Fruit fly (Drosophila melanogaster) whole organism, prepupa: ENCODE data around the gene CG9932.

Source experiments
- Blimp-1 ChIP-seq: fragments of 200-800 bp; sonication (Bioruptor generic); optimal IDR thresholded peaks from 3 replicates; lab custom pipeline; 2017; ENCODE audit warnings: missing biosample characterization, missing genetic modification characterization, mild to moderate bottlenecking, moderate library complexity, missing genetic modification reagents
- CG10631 ChIP-seq: fragments of 200-800 bp; sonication (Bioruptor generic); optimal IDR thresholded peaks from 2 replicates; lab custom pipeline; 2016; ENCODE audit warnings: missing biosample characterization, missing genetic modification characterization
- CG11762 ChIP-seq: fragments of 200-800 bp; sonication (Bioruptor generic); optimal IDR thresholded peaks from 3 replicates; lab custom pipeline; 2016; ENCODE audit warnings: missing biosample characterization, missing genetic modification characterization; ENCODE audit not compliant: insufficient read depth
- CG11902 ChIP-seq: fragments of 200-800 bp; sonication (Bioruptor generic); optimal IDR thresholded peaks from 3 replicates; lab custom pipeline; 2016; ENCODE audit warnings: missing biosample characterization, missing genetic modification characterization
- CG16779 ChIP-seq: fragments of 200-800 bp; sonication (Bioruptor generic); optimal IDR thresholded peaks from 3 replicates; lab custom pipeline; 2017; ENCODE audit warnings: missing biosample characterization, mild to moderate bottlenecking, missing genetic modification characterization
- CG3032 ChIP-seq: fragments of 200-800 bp; optimal IDR thresholded peaks from 2 replicates; lab custom pipeline; 2019; ENCODE audit warnings: missing biosample characterization, mild to moderate bottlenecking, missing genetic modification characterization, moderate library complexity
- CG31627 ChIP-seq: fragments of 200-800 bp; sonication (Bioruptor generic); optimal IDR thresholded peaks from 3 replicates; lab custom pipeline; 2016; ENCODE audit warnings: missing biosample characterization, missing genetic modification characterization
- CG32006 ChIP-seq: fragments of 200-800 bp; sonication (Bioruptor generic); optimal IDR thresholded peaks from 3 replicates; lab custom pipeline; 2017; ENCODE audit warnings: missing biosample characterization, mild to moderate bottlenecking, missing genetic modification characterization
- CG3919 ChIP-seq: fragments of 200-800 bp; sonication (Bioruptor generic); optimal IDR thresholded peaks from 3 replicates; lab custom pipeline; 2016; ENCODE audit warnings: missing biosample characterization, missing genetic modification characterization
- CG4318 ChIP-seq: fragments of 200-800 bp; sonication (Bioruptor generic); optimal IDR thresholded peaks from 3 replicates; lab custom pipeline; 2017; ENCODE audit warnings: missing biosample characterization, mild to moderate bottlenecking, missing genetic modification characterization
- CG6163 ChIP-seq: fragments of 200-800 bp; sonication (Bioruptor generic); IDR thresholded peaks from 3 replicates; pipeline ENCODE4 v1.3.6; 2022; ENCODE audit warnings: missing biosample characterization, missing genetic modification characterization
- CG6276 ChIP-seq: fragments of 200-800 bp; sonication (Bioruptor generic); optimal IDR thresholded peaks from 2 replicates; lab custom pipeline; 2017; ENCODE audit warnings: missing biosample characterization, mild to moderate bottlenecking, missing genetic modification characterization
- CG6854 ChIP-seq: fragments of 200-800 bp; sonication (Bioruptor generic); optimal IDR thresholded peaks from 2 replicates; lab custom pipeline; 2017; ENCODE audit warnings: missing biosample characterization, mild to moderate bottlenecking, missing genetic modification characterization
- CG7368 ChIP-seq: fragments of 200-800 bp; sonication (Bioruptor generic); optimal IDR thresholded peaks from 3 replicates; lab custom pipeline; 2016; ENCODE audit warnings: missing biosample characterization, missing genetic modification characterization
- CG8119 ChIP-seq: fragments of 200-800 bp; sonication (Bioruptor generic); IDR thresholded peaks from 3 replicates; pipeline ENCODE4 v1.3.6; 2022; ENCODE audit warnings: missing biosample characterization, missing genetic modification characterization
- CG8319 ChIP-seq: fragments of 200-800 bp; sonication (Bioruptor generic); optimal IDR thresholded peaks from 3 replicates; lab custom pipeline; 2016; ENCODE audit warnings: missing biosample characterization, missing genetic modification characterization
- CG8632 ChIP-seq: fragments of 200-800 bp; sonication (Bioruptor generic); optimal IDR thresholded peaks from 3 replicates; lab custom pipeline; 2016; ENCODE audit warnings: missing biosample characterization, missing genetic modification characterization
- CG9139 ChIP-seq: fragments of 200-800 bp; sonication (Bioruptor generic); optimal IDR thresholded peaks from 3 replicates; lab custom pipeline; 2017; ENCODE audit warnings: missing biosample characterization, mild to moderate bottlenecking, missing genetic modification characterization
- Eip78C ChIP-seq: fragments of 200-800 bp; sonication (Bioruptor generic); peaks from one replicate; lab custom pipeline; 2016; ENCODE audit warnings: missing biosample characterization, missing genetic modification characterization
- Eip93F ChIP-seq: fragments of 200-800 bp; sonication (Bioruptor generic); optimal IDR thresholded peaks from 2 replicates; lab custom pipeline; 2016; ENCODE audit warnings: missing biosample characterization, mild to moderate bottlenecking, missing genetic modification characterization
- Gug ChIP-seq: fragments of 200-800 bp; sonication (Bioruptor generic); IDR thresholded peaks from 2 replicates; pipeline ENCODE4 v1.3.6; 2022; ENCODE audit warnings: missing biosample characterization, missing genetic modification characterization
- Hr38 ChIP-seq: sonication (Bioruptor generic); optimal IDR thresholded peaks from 2 replicates; lab custom pipeline; 2016; ENCODE audit warnings: missing biosample characterization, missing genetic modification characterization
- Hr39 ChIP-seq: fragments of 200-800 bp; sonication (Bioruptor generic); optimal IDR thresholded peaks from 2 replicates; lab custom pipeline; 2016; ENCODE audit warnings: missing biosample characterization, missing genetic modification characterization
- Hr4 ChIP-seq: fragments of 200-800 bp; sonication (Bioruptor generic); optimal IDR thresholded peaks from 3 replicates; lab custom pipeline; 2016; ENCODE audit warnings: missing biosample characterization, missing genetic modification characterization
- Lpt ChIP-seq: fragments of 200-800 bp; sonication (Bioruptor generic); optimal IDR thresholded peaks from 3 replicates; lab custom pipeline; 2016; ENCODE audit warnings: missing biosample characterization, missing genetic modification characterization
- Met ChIP-seq: fragments of 200-800 bp; sonication (Bioruptor generic); optimal IDR thresholded peaks from 3 replicates; lab custom pipeline; 2016; ENCODE audit warnings: missing biosample characterization, missing genetic modification characterization
- OdsH ChIP-seq: fragments of 200-800 bp; sonication (Bioruptor generic); optimal IDR thresholded peaks from 3 replicates; lab custom pipeline; 2016; ENCODE audit warnings: missing biosample characterization, missing genetic modification characterization
- Smox ChIP-seq: fragments of 200-800 bp; sonication (Bioruptor generic); optimal IDR thresholded peaks from 3 replicates; lab custom pipeline; 2016; ENCODE audit warnings: missing biosample characterization, missing genetic modification characterization
- Sox102F ChIP-seq: fragments of 200-800 bp; sonication (Bioruptor generic); optimal IDR thresholded peaks from 2 replicates; lab custom pipeline; 2016; ENCODE audit warnings: missing biosample characterization, mild to moderate bottlenecking, missing genetic modification characterization
- achi ChIP-seq: fragments of 200-800 bp; sonication (Bioruptor generic); optimal IDR thresholded peaks from 3 replicates; lab custom pipeline; 2016; ENCODE audit warnings: missing biosample characterization, missing genetic modification characterization
- acj6 ChIP-seq: fragments of 200-800 bp; sonication (Bioruptor generic); optimal IDR thresholded peaks from 3 replicates; lab custom pipeline; 2016; ENCODE audit warnings: missing biosample characterization, missing genetic modification characterization
- cyc ChIP-seq: fragments of 200-800 bp; sonication (Bioruptor generic); optimal IDR thresholded peaks from 3 replicates; lab custom pipeline; 2016; ENCODE audit warnings: missing biosample characterization, missing genetic modification characterization
- dac ChIP-seq: fragments of 200-800 bp; sonication (Bioruptor generic); optimal IDR thresholded peaks from 2 replicates; lab custom pipeline; 2017; ENCODE audit warnings: missing biosample characterization, mild to moderate bottlenecking, missing genetic modification characterization
- eg ChIP-seq: fragments of 200-800 bp; sonication (Bioruptor generic); IDR thresholded peaks from 3 replicates; pipeline ENCODE4 v1.3.6; 2022; ENCODE audit warnings: missing biosample characterization, missing genetic modification characterization
- esn ChIP-seq: fragments of 200-800 bp; sonication (Bioruptor generic); optimal IDR thresholded peaks from 2 replicates; lab custom pipeline; 2016; ENCODE audit warnings: missing biosample characterization, mild to moderate bottlenecking, missing genetic modification characterization, moderate library complexity
- fd85E ChIP-seq: fragments of 200-800 bp; sonication (Bioruptor generic); optimal IDR thresholded peaks from 3 replicates; lab custom pipeline; 2016; ENCODE audit warnings: missing biosample characterization, missing genetic modification characterization
- fkh ChIP-seq: fragments of 200-800 bp; sonication (Bioruptor generic); optimal IDR thresholded peaks from 3 replicates; lab custom pipeline; 2017; ENCODE audit warnings: missing biosample characterization, mild to moderate bottlenecking, missing genetic modification characterization, moderate library complexity
- lz ChIP-seq: fragments of 200-800 bp; sonication (Bioruptor generic); optimal IDR thresholded peaks from 3 replicates; lab custom pipeline; 2016; ENCODE audit warnings: missing biosample characterization, missing genetic modification characterization
- net ChIP-seq: fragments of 200-800 bp; sonication (Bioruptor generic); optimal IDR thresholded peaks from 3 replicates; lab custom pipeline; 2016; ENCODE audit warnings: missing biosample characterization, missing genetic modification characterization
- pdm3 ChIP-seq: fragments of 200-800 bp; sonication (Bioruptor generic); optimal IDR thresholded peaks from 3 replicates; lab custom pipeline; 2016; ENCODE audit warnings: missing biosample characterization, missing genetic modification characterization
- ss ChIP-seq, 2 experiments: fragments of 200-800 bp; sonication (Bioruptor generic); optimal IDR thresholded peaks; 2 replicates in 1 of 2; 3 replicates in 1 of 2; lab custom pipeline; 2017 to 2018; ENCODE audit warnings: mild to moderate bottlenecking in 2 of 2, missing biosample characterization in 2 of 2, missing genetic modification characterization in 2 of 2, moderate library complexity in 1 of 2
- svp ChIP-seq: fragments of 200-800 bp; sonication (Bioruptor generic); peaks from one replicate; lab custom pipeline; 2016; ENCODE audit warnings: missing biosample characterization, missing genetic modification characterization

CG9932 gene

dm6 chr2L:13060037-13060537, at the start of gene CG9932 (continued):
- TF ChIP-seq CG3919 (GFP tag; lab: Kevin White, UChicago): peak; percentile 65
- TF ChIP-seq dac: no peak
- TF ChIP-seq CG4318: no peak
- peak; percentile 56; the same call in 2 of the 3 replicates for TF ChIP-seq eg (GFP tag; lab: Robert Waterston, UW)

dm6 chr2L:13106507-13106906, 46.6 kb upstream of the CG9932 start, which contains the start of gene Ttc30:
Gene Ttc30 (plus strand): TSS chr2L:13106807.
- no peak for TF ChIP-seq lz (GFP tag; lab: Kevin White, UChicago)
- no peak for TF ChIP-seq Hr39 (GFP tag; lab: Kevin White, UChicago)
- no peak for TF ChIP-seq CG8119 (GFP tag; lab: Robert Waterston, UW)
- no peak for TF ChIP-seq net (GFP tag; lab: Kevin White, UChicago)
- TF ChIP-seq eg (GFP tag; lab: Robert Waterston, UW): no peak
- TF ChIP-seq CG8319 (GFP tag; lab: Kevin White, UChicago): no peak

dm6 chr2L:13104800-13105199, 44.9 kb upstream of the CG9932 start:
- 0 out of 3 replicates have a peak, but pooled peaks have one; percentile 12 for TF ChIP-seq CG6163 (GFP tag; lab: Robert Waterston, UW)
- no peak for TF ChIP-seq CG3032 (tag; lab: Kevin White, UChicago)
- TF ChIP-seq Gug (GFP tag; lab: Robert Waterston, UW): no peak
- no peak for TF ChIP-seq Lpt (GFP tag; lab: Kevin White, UChicago)
- TF ChIP-seq CG3919 (GFP tag; lab: Kevin White, UChicago): no peak
- no peak for TF ChIP-seq net (GFP tag; lab: Kevin White, UChicago)
- TF ChIP-seq CG8632: no peak
- TF ChIP-seq Hr38 (GFP tag; lab: Kevin White, UChicago): no peak
- TF ChIP-seq svp (GFP tag; lab: Kevin White, UChicago): peak; percentile 93
- no peak for TF ChIP-seq CG9139
- TF ChIP-seq Sox102F (GFP tag; lab: Kevin White, UChicago): no peak
- TF ChIP-seq Eip78C (GFP tag; lab: Kevin White, UChicago): no peak
- TF ChIP-seq Eip93F (GFP tag; lab: Kevin White, UChicago): no peak
- no peak for TF ChIP-seq fd85E (GFP tag; lab: Kevin White, UChicago)
- TF ChIP-seq CG4318: no peak

dm6 chr2L:13101477-13101876, 41.5 kb upstream of the CG9932 start:
- TF ChIP-seq CG3919 (GFP tag; lab: Kevin White, UChicago) (no peak), fkh (GFP tag; lab: Kevin White, UChicago) (peak; percentile 53)

dm6 chr2L:13098301-13098700, 38.4 kb upstream of the CG9932 start:
- TF ChIP-seq achi: no peak
- TF ChIP-seq Hr4 (GFP tag; lab: Kevin White, UChicago): no peak
- TF ChIP-seq Eip78C (GFP tag; lab: Kevin White, UChicago): peak; percentile 81
- TF ChIP-seq CG31627: no peak
- TF ChIP-seq dac: no peak
- peak; percentile 44 for TF ChIP-seq CG6276 (GFP tag; lab: Kevin White, UChicago)
- TF ChIP-seq CG10631: no peak
- peak; percentile 39 for TF ChIP-seq CG3919 (GFP tag; lab: Kevin White, UChicago)
- TF ChIP-seq CG3032 (tag; lab: Kevin White, UChicago): no peak
- TF ChIP-seq Hr38 (GFP tag; lab: Kevin White, UChicago): no peak
- TF ChIP-seq Hr39 (GFP tag; lab: Kevin White, UChicago): no peak
- peak; percentile 2 for TF ChIP-seq pdm3
- no peak for TF ChIP-seq esn
- TF ChIP-seq CG11902 (GFP tag; lab: Kevin White, UChicago): no peak
- TF ChIP-seq CG8119 (GFP tag; lab: Robert Waterston, UW): no peak
- TF ChIP-seq cyc: no peak
- TF ChIP-seq CG6854 (GFP tag; lab: Kevin White, UChicago): peak; percentile 6
- TF ChIP-seq OdsH (GFP tag; lab: Kevin White, UChicago): peak; percentile 10
- no peak for TF ChIP-seq Smox (GFP tag; lab: Kevin White, UChicago)
- TF ChIP-seq acj6: no peak
- TF ChIP-seq Gug (GFP tag; lab: Robert Waterston, UW): no peak
- TF ChIP-seq fkh (GFP tag; lab: Kevin White, UChicago): peak; percentile 13
- no peak for TF ChIP-seq Met (GFP tag; lab: Kevin White, UChicago)
- TF ChIP-seq Blimp-1 (GFP tag; lab: Kevin White, UChicago): no peak
- 0 out of 3 replicates have a peak, but pooled peaks have one; percentile 6 for TF ChIP-seq eg (GFP tag; lab: Robert Waterston, UW)
- no peak for TF ChIP-seq CG16779 (tag; lab: Kevin White, UChicago)
- TF ChIP-seq CG32006 (GFP tag; lab: Kevin White, UChicago): no peak
- TF ChIP-seq CG6163 (GFP tag; lab: Robert Waterston, UW): peak; percentile 50; the same call in 1 of the 3 replicates
- peak; percentile 11 for TF ChIP-seq CG7368 (GFP tag; lab: Kevin White, UChicago)
- TF ChIP-seq CG11762 (GFP tag; lab: Kevin White, UChicago): peak; percentile 5
- TF ChIP-seq Sox102F (GFP tag; lab: Kevin White, UChicago): no peak
- TF ChIP-seq ss (GFP tag; optimal IDR thresholded peaks at IDR 0.05; lab: Kevin White, UChicago): peak; percentile 64 to 73
